Fruit fly (Drosophila melanogaster) whole organism, embryonic: Measurements from ENCODE around the gene kibra.

Source experiments
- CG14860 ChIP-seq: fragments of 200-800 bp; sonication (Bioruptor generic); IDR thresholded peaks from 3 replicates; pipeline ENCODE4 v1.3.6; 2022; ENCODE audit warnings: missing biosample characterization, missing genetic modification characterization; ENCODE audit not compliant: partially characterized antibody
- CG32532 ChIP-seq: fragments of 200-800 bp; sonication (Bioruptor generic); IDR thresholded peaks from 2 replicates; pipeline ENCODE4 v1.3.6; 2022; ENCODE audit warnings: missing biosample characterization, missing genetic modification characterization
- CTCF ChIP-seq: fragments of 200-800 bp; sonication (Bioruptor generic); optimal IDR thresholded peaks from 2 replicates; lab custom pipeline; 2017; ENCODE audit warnings: missing biosample characterization, mild to moderate bottlenecking, missing genetic modification characterization, moderate library complexity
- dysf ChIP-seq: fragments of 200-800 bp; sonication (Bioruptor generic); IDR thresholded peaks from 3 replicates; pipeline ENCODE4 v1.3.6; 2022; ENCODE audit warnings: missing biosample characterization, missing genetic modification characterization
- hbn ChIP-seq: fragments of 200-800 bp; sonication (Bioruptor generic); IDR thresholded peaks from 2 replicates; pipeline ENCODE4 v1.3.6; 2022; ENCODE audit warnings: missing biosample characterization, missing genetic modification characterization; ENCODE audit not compliant: partially characterized antibody
- lola ChIP-seq, 3 experiments: fragments of >200 bp in 2 of 3; fragments of 200-800 bp in 1 of 3; sonication (Bioruptor generic) in 1 of 3; optimal IDR thresholded peaks; 2 replicates each; lab custom pipeline; 2017 to 2019; ENCODE audit warnings: missing biosample characterization in 3 of 3, missing genetic modification characterization in 3 of 3, mild to moderate bottlenecking in 1 of 3, moderate library complexity in 1 of 3

DNA sequence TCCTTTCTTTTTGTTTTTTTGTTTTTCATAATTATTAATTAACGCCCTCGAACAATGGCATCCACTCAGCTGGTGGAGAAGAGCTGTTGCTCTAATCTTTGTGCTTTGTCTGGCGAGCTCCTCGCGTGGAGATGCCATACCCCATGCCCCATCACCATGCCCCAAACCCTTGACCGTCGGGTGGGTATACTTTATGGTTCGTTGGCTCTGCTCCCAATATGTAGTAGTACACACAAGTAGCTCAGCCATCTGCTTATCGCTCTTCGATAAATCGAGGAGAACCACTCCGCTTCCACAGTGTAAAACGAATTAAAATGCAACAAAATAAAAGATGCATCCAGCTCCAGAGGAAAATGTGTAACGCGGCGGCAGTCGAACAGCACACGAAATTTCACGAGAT is 34.0 kb downstream of the kibra start:
- TF ChIP-seq dysf (GFP tag; lab: Robert Waterston, UW) (no peak), CTCF (GFP tag; lab: Kevin White, UChicago) (no peak), lola (GFP tag; optimal IDR thresholded peaks at IDR 0.05; lab: Kevin White, UChicago) (no peak), CG32532 (no peak), CG14860 (GFP tag; lab: Robert Waterston, UW) (no peak), hbn (no peak)
